Fruit fly (Drosophila melanogaster) whole organism, embryonic: Measurements from ENCODE around the gene CG43136.

Experiments used
- BEAF-32 ChIP-seq: fragments of 200-800 bp; sonication (Bioruptor generic); optimal IDR thresholded peaks from 3 replicates; lab custom pipeline; 2017; ENCODE audit warnings: missing biosample characterization, missing genetic modification characterization, mild to moderate bottlenecking, moderate library complexity, missing genetic modification reagents
- Bgb ChIP-seq: fragments of 200-800 bp; sonication (Bioruptor generic); IDR thresholded peaks from 2 replicates; pipeline ENCODE4 v1.3.6; 2022; ENCODE audit warnings: missing biosample characterization, missing genetic modification characterization; ENCODE audit not compliant: partially characterized antibody
- CG10147 ChIP-seq: fragments of 200-800 bp; sonication (Bioruptor generic); optimal IDR thresholded peaks from 2 replicates; lab custom pipeline; 2019; ENCODE audit warnings: missing biosample characterization, mild to moderate bottlenecking, missing genetic modification characterization, moderate library complexity
- CG11456 ChIP-seq: fragments of 200-800 bp; sonication (Bioruptor generic); IDR thresholded peaks from 3 replicates; pipeline ENCODE4 v1.3.6; 2022; ENCODE audit warnings: missing biosample characterization, missing genetic modification characterization
- CG16813 ChIP-seq: fragments of 200-800 bp; sonication (Bioruptor generic); IDR thresholded peaks from 3 replicates; pipeline ENCODE4 v1.3.6; 2022; ENCODE audit warnings: missing biosample characterization, missing genetic modification characterization; ENCODE audit not compliant: partially characterized antibody
- CG30020 ChIP-seq: fragments of 200-800 bp; optimal IDR thresholded peaks from 2 replicates; lab custom pipeline; 2019; ENCODE audit warnings: missing biosample characterization, mild to moderate bottlenecking, missing genetic modification characterization, moderate library complexity
- CG3281 ChIP-seq: fragments of 200-800 bp; sonication (Bioruptor generic); optimal IDR thresholded peaks from 3 replicates; lab custom pipeline; 2017; ENCODE audit warnings: missing biosample characterization, mild to moderate bottlenecking, missing genetic modification characterization
- CG34224 ChIP-seq: fragments of 200-800 bp; sonication (Bioruptor generic); IDR thresholded peaks from 3 replicates; pipeline ENCODE4 v1.3.6; 2022; ENCODE audit warnings: missing biosample characterization, missing genetic modification characterization; ENCODE audit not compliant: partially characterized antibody
- CG4328 ChIP-seq: fragments of 200-800 bp; sonication (Bioruptor generic); optimal IDR thresholded peaks from 3 replicates; lab custom pipeline; 2017; ENCODE audit warnings: missing biosample characterization, missing genetic modification reagents, missing genetic modification characterization
- CG43689 ChIP-seq: fragments of 200-800 bp; sonication (Bioruptor generic); IDR thresholded peaks from 2 replicates; pipeline ENCODE4 v1.3.6; 2022; ENCODE audit warnings: missing biosample characterization, missing genetic modification characterization
- CG6791 ChIP-seq: fragments of 200-800 bp; sonication (Bioruptor generic); IDR thresholded peaks from 3 replicates; pipeline ENCODE4 v1.3.6; 2022; ENCODE audit warnings: missing biosample characterization, missing genetic modification characterization; ENCODE audit not compliant: partially characterized antibody
- CG7963 ChIP-seq: fragments of 200-800 bp; sonication (Bioruptor generic); IDR thresholded peaks from 3 replicates; pipeline ENCODE4 v1.3.6; 2022; ENCODE audit warnings: missing biosample characterization, missing genetic modification characterization; ENCODE audit not compliant: partially characterized antibody
- CG9437 ChIP-seq: fragments of 200-800 bp; sonication (Bioruptor generic); optimal IDR thresholded peaks from 2 replicates; lab custom pipeline; 2018; ENCODE audit warnings: missing biosample characterization, mild to moderate bottlenecking, missing genetic modification characterization
- CoRest ChIP-seq: fragments of 200-800 bp; sonication (Bioruptor generic); optimal IDR thresholded peaks from 3 replicates; lab custom pipeline; 2018; ENCODE audit warnings: missing biosample characterization, mild to moderate bottlenecking, missing genetic modification characterization, moderate library complexity
- Deaf1 ChIP-seq: fragments of 200-800 bp; optimal IDR thresholded peaks from 3 replicates; lab custom pipeline; 2019; ENCODE audit warnings: missing biosample characterization, mild to moderate bottlenecking, missing genetic modification characterization, moderate library complexity
- Dll ChIP-seq: fragments of 200-800 bp; sonication (Bioruptor generic); IDR thresholded peaks from 4 replicates; pipeline ENCODE4 v1.3.6; 2022; ENCODE audit warnings: missing biosample characterization, missing genetic modification characterization; ENCODE audit not compliant: partially characterized antibody
- Dref ChIP-seq: fragments of 200-800 bp; sonication (Bioruptor generic); IDR thresholded peaks from 2 replicates; pipeline ENCODE4 v1.3.6; 2022; ENCODE audit warnings: missing biosample characterization, missing genetic modification characterization
- HHEX ChIP-seq: fragments of 200-800 bp; sonication (Bioruptor generic); optimal IDR thresholded peaks from 3 replicates; lab custom pipeline; 2017; ENCODE audit warnings: missing biosample characterization, mild to moderate bottlenecking, missing genetic modification characterization, missing genetic modification reagents
- HLH3B ChIP-seq: fragments of 200-800 bp; sonication (Bioruptor generic); IDR thresholded peaks from 2 replicates; pipeline ENCODE4 v1.3.6; 2022; ENCODE audit warnings: missing biosample characterization, missing genetic modification characterization
- Hey ChIP-seq: fragments of 200-800 bp; sonication (Bioruptor generic); optimal IDR thresholded peaks from 3 replicates; lab custom pipeline; 2018; ENCODE audit warnings: missing biosample characterization, mild to moderate bottlenecking, missing genetic modification characterization
- Hsf ChIP-seq: fragments of 200-800 bp; sonication (Bioruptor generic); optimal IDR thresholded peaks from 3 replicates; lab custom pipeline; 2016; ENCODE audit warnings: missing biosample characterization, missing genetic modification characterization
- Meics ChIP-seq: fragments of 200-800 bp; sonication (Bioruptor generic); optimal IDR thresholded peaks from 2 replicates; lab custom pipeline; 2017; ENCODE audit warnings: missing biosample characterization, mild to moderate bottlenecking, missing genetic modification characterization
- NfI ChIP-seq: fragments of 200-800 bp; sonication (Bioruptor generic); optimal IDR thresholded peaks from 3 replicates; lab custom pipeline; 2018; ENCODE audit warnings: missing biosample characterization, mild to moderate bottlenecking, missing genetic modification characterization, moderate library complexity
- Oli ChIP-seq: fragments of 200-800 bp; sonication (Bioruptor generic); optimal IDR thresholded peaks from 2 replicates; lab custom pipeline; 2018; ENCODE audit warnings: missing biosample characterization, mild to moderate bottlenecking, missing genetic modification characterization, moderate library complexity
- Pdp1 ChIP-seq, 2 experiments: fragments of 200-800 bp; sonication (Bioruptor generic); optimal IDR thresholded peaks; 3 replicates each; lab custom pipeline; 2016; ENCODE audit warnings: missing biosample characterization in 2 of 2, missing genetic modification characterization in 2 of 2, mild to moderate bottlenecking in 1 of 2, moderate library complexity in 1 of 2
- Rfx ChIP-seq: fragments of 200-800 bp; sonication (Bioruptor generic); IDR thresholded peaks from 2 replicates; pipeline ENCODE4 v1.3.6; 2022; ENCODE audit warnings: missing biosample characterization, missing genetic modification characterization
- Scr ChIP-seq: fragments of 200-800 bp; sonication (Bioruptor generic); IDR thresholded peaks from 2 replicates; pipeline ENCODE4 v1.3.6; 2022; ENCODE audit warnings: missing biosample characterization, missing genetic modification characterization; ENCODE audit not compliant: partially characterized antibody
- Sox102F ChIP-seq: fragments of 200-800 bp; sonication (Bioruptor generic); optimal IDR thresholded peaks from 2 replicates; lab custom pipeline; 2018; ENCODE audit warnings: missing biosample characterization, mild to moderate bottlenecking, missing genetic modification characterization, moderate library complexity
- Sry-δ ChIP-seq: fragments of 200-800 bp; sonication (Bioruptor generic); optimal IDR thresholded peaks from 2 replicates; lab custom pipeline; 2016; ENCODE audit warnings: missing biosample characterization, missing genetic modification characterization
- aop ChIP-seq: fragments of 200-800 bp; sonication (Bioruptor generic); IDR thresholded peaks from 2 replicates; pipeline ENCODE4 v1.3.6; 2022; ENCODE audit warnings: missing biosample characterization, missing genetic modification characterization
- ato ChIP-seq: fragments of 200-800 bp; sonication (Bioruptor generic); IDR thresholded peaks from 2 replicates; pipeline ENCODE4 v1.3.6; 2022; ENCODE audit warnings: missing biosample characterization, missing genetic modification characterization; ENCODE audit not compliant: partially characterized antibody
- chinmo ChIP-seq: fragments of 200-800 bp; sonication (Bioruptor generic); IDR thresholded peaks from 4 replicates; pipeline ENCODE4 v1.3.6; 2022; ENCODE audit warnings: missing biosample characterization, missing genetic modification characterization; ENCODE audit not compliant: partially characterized antibody
- cwo ChIP-seq: fragments of 200-800 bp; sonication (Bioruptor generic); optimal IDR thresholded peaks from 3 replicates; lab custom pipeline; 2017; ENCODE audit warnings: missing biosample characterization, missing genetic modification characterization, mild to moderate bottlenecking, moderate library complexity, missing genetic modification reagents
- fru ChIP-seq: fragments of >200 bp; optimal IDR thresholded peaks from 2 replicates; lab custom pipeline; 2017
- h ChIP-seq: fragments of >200 bp; optimal IDR thresholded peaks from 2 replicates; lab custom pipeline; 2017
- hb ChIP-seq: fragments of 200-800 bp; sonication (Bioruptor generic); IDR thresholded peaks from 3 replicates; pipeline ENCODE4 v1.3.6; 2022; ENCODE audit warnings: missing biosample characterization, missing genetic modification characterization; ENCODE audit not compliant: partially characterized antibody
- ind ChIP-seq: fragments of 200-800 bp; sonication (Bioruptor generic); optimal IDR thresholded peaks from 3 replicates; lab custom pipeline; 2016; ENCODE audit warnings: missing biosample characterization, missing genetic modification characterization
- inv ChIP-seq: fragments of 200-800 bp; sonication (Bioruptor generic); IDR thresholded peaks from 2 replicates; pipeline ENCODE4 v1.3.6; 2022; ENCODE audit warnings: missing biosample characterization, missing genetic modification characterization; ENCODE audit not compliant: partially characterized antibody
- knrl ChIP-seq: fragments of 200-800 bp; sonication (Bioruptor generic); IDR thresholded peaks from 3 replicates; pipeline ENCODE4 v1.3.6; 2022; ENCODE audit warnings: missing biosample characterization, missing genetic modification characterization; ENCODE audit not compliant: partially characterized antibody
- lilli ChIP-seq: fragments of 200-800 bp; sonication (Bioruptor generic); optimal IDR thresholded peaks from 3 replicates; lab custom pipeline; 2016; ENCODE audit warnings: missing biosample characterization, missing genetic modification characterization
- maf-S ChIP-seq: fragments of 200-800 bp; sonication (Bioruptor generic); optimal IDR thresholded peaks from 2 replicates; lab custom pipeline; 2016; ENCODE audit warnings: missing biosample characterization, missing genetic modification characterization
- mld ChIP-seq: fragments of 200-800 bp; sonication (Bioruptor generic); IDR thresholded peaks from 3 replicates; pipeline ENCODE4 v1.3.6; 2022; ENCODE audit warnings: missing biosample characterization, missing genetic modification characterization; ENCODE audit not compliant: partially characterized antibody
- nom ChIP-seq: fragments of 200-800 bp; sonication (Bioruptor generic); optimal IDR thresholded peaks from 2 replicates; lab custom pipeline; 2017; ENCODE audit warnings: missing biosample characterization, missing genetic modification characterization, mild to moderate bottlenecking, moderate library complexity, missing genetic modification reagents
- pfk ChIP-seq: fragments of 200-800 bp; sonication (Bioruptor generic); optimal IDR thresholded peaks from 2 replicates; lab custom pipeline; 2018; ENCODE audit warnings: missing biosample characterization, mild to moderate bottlenecking, missing genetic modification characterization, moderate library complexity
- sens ChIP-seq: fragments of 200-800 bp; sonication (Bioruptor generic); peaks from one replicate; lab custom pipeline; 2016; ENCODE audit warnings: missing biosample characterization, missing genetic modification characterization
- so ChIP-seq: fragments of 200-800 bp; sonication (Bioruptor generic); IDR thresholded peaks from 3 replicates; pipeline ENCODE4 v1.3.6; 2022; ENCODE audit warnings: missing biosample characterization, missing genetic modification characterization
- vvl ChIP-seq: fragments of 200-800 bp; sonication (Bioruptor generic); IDR thresholded peaks from 2 replicates; pipeline ENCODE4 v1.3.6; 2022; ENCODE audit warnings: missing biosample characterization, missing genetic modification characterization
- z ChIP-seq: fragments of 200-800 bp; sonication (Bioruptor generic); IDR thresholded peaks from 3 replicates; pipeline ENCODE4 v1.3.6; 2022; ENCODE audit warnings: missing biosample characterization, missing genetic modification characterization
- zf30C ChIP-seq: fragments of 200-800 bp; sonication (Bioruptor generic); optimal IDR thresholded peaks from 3 replicates; lab custom pipeline; 2018; ENCODE audit warnings: missing biosample characterization, mild to moderate bottlenecking, missing genetic modification characterization

Gene CG43136

dm6 chrX:5868795-5869194 is 15.2 kb downstream of the CG43136 start, which contains the start of gene CG15764:
TSS of gene CG15764 (plus strand) at chrX:5869095.
- TF ChIP-seq maf-S (GFP tag; lab: Kevin White, UChicago) (no peak), pfk (GFP tag; lab: Kevin White, UChicago) (no peak), Oli (tag; lab: Kevin White, UChicago) (no peak), h (no peak), sens (GFP tag; lab: Kevin White, UChicago) (no peak), fru (lab: Kevin White, UChicago) (no peak), cwo (no peak), so (GFP tag; lab: Robert Waterston, UW) (no peak), Hsf (GFP tag; lab: Kevin White, UChicago) (no peak), CG9437 (GFP tag; lab: Kevin White, UChicago) (no peak), CG11456 (GFP tag; lab: Robert Waterston, UW) (no peak), zf30C (GFP tag; lab: Kevin White, UChicago) (no peak), aop (no peak), Sox102F (GFP tag; lab: Kevin White, UChicago) (no peak), nom (no peak), Deaf1 (tag; lab: Kevin White, UChicago) (no peak), Hey (no peak), hb (no peak), HHEX (GFP tag; lab: Kevin White, UChicago) (no peak), Pdp1 (GFP tag; optimal IDR thresholded peaks at IDR 0.05; lab: Kevin White, UChicago) (no peak)

dm6 chrX:5873164-5873563 is 19.6 kb downstream of the CG43136 start, which contains the start of gene GAA1:
TSS of gene GAA1 (minus strand) at chrX:5873357.
- TF ChIP-seq knrl (GFP tag; lab: Robert Waterston, UW) (peak; percentile 56; the same call in 2 of the 3 replicates), inv (GFP tag; lab: Robert Waterston, UW) (peak; percentile 64), BEAF-32 (GFP tag; lab: Kevin White, UChicago) (peak; percentile 58), CG3281 (GFP tag; lab: Kevin White, UChicago) (no peak), mld (peak; percentile 96), Meics (GFP tag; lab: Kevin White, UChicago) (no peak), CG9437 (GFP tag; lab: Kevin White, UChicago) (peak; percentile 0), vvl (GFP tag; lab: Robert Waterston, UW) (peak; percentile 29; the same call in 1 of the 2 replicates), CG30020 (tag; lab: Kevin White, UChicago) (peak; percentile 5), Sry-δ (peak; percentile 69), lilli (GFP tag; lab: Kevin White, UChicago) (peak; percentile 7), NfI (no peak), HLH3B (GFP tag; lab: Robert Waterston, UW) (no peak), CG4328 (GFP tag; lab: Kevin White, UChicago) (no peak), chinmo (peak; percentile 79; the same call in 2 of the 4 replicates), CoRest (tag; lab: Kevin White, UChicago) (peak; percentile 17), ato (GFP tag; lab: Robert Waterston, UW) (peak; percentile 94), ind (GFP tag; lab: Kevin White, UChicago) (peak; percentile 3), Dll (GFP tag; lab: Robert Waterston, UW) (peak; percentile 81), Bgb (GFP tag; lab: Robert Waterston, UW) (peak; percentile 86), CG34224 (GFP tag; lab: Robert Waterston, UW) (peak; percentile 89), Dref (GFP tag; lab: Robert Waterston, UW) (peak; percentile 82), CG7963 (GFP tag; lab: Robert Waterston, UW) (peak; percentile 94), Rfx (GFP tag; lab: Robert Waterston, UW) (peak; percentile 49; the same call in 1 of the 2 replicates), Scr (GFP tag; lab: Robert Waterston, UW) (peak; percentile 85), CG43689 (GFP tag; lab: Robert Waterston, UW) (no peak), CG10147 (GFP tag; lab: Kevin White, UChicago) (no peak), CG6791 (GFP tag; lab: Robert Waterston, UW) (peak; percentile 95), CG16813 (peak; percentile 83), z (GFP tag; lab: Robert Waterston, UW) (no peak)
